Fruit fly (Drosophila melanogaster) whole organism, prepupa: ENCODE data around the gene CG33108.

Experiments used
- Blimp-1 ChIP-seq: fragments of 200-800 bp; sonication (Bioruptor generic); optimal IDR thresholded peaks from 3 replicates; lab custom pipeline; 2017; ENCODE audit warnings: missing biosample characterization, missing genetic modification characterization, mild to moderate bottlenecking, moderate library complexity, missing genetic modification reagents
- CG10631 ChIP-seq: fragments of 200-800 bp; sonication (Bioruptor generic); optimal IDR thresholded peaks from 2 replicates; lab custom pipeline; 2016; ENCODE audit warnings: missing biosample characterization, missing genetic modification characterization
- CG11762 ChIP-seq: fragments of 200-800 bp; sonication (Bioruptor generic); optimal IDR thresholded peaks from 3 replicates; lab custom pipeline; 2016; ENCODE audit warnings: missing biosample characterization, missing genetic modification characterization; ENCODE audit not compliant: insufficient read depth
- CG15336 ChIP-seq: fragments of 200-800 bp; sonication (Bioruptor generic); IDR thresholded peaks from 2 replicates; pipeline ENCODE4 v1.3.6; 2022; ENCODE audit warnings: missing biosample characterization, missing genetic modification characterization
- CG3032 ChIP-seq: fragments of 200-800 bp; optimal IDR thresholded peaks from 2 replicates; lab custom pipeline; 2019; ENCODE audit warnings: missing biosample characterization, mild to moderate bottlenecking, missing genetic modification characterization, moderate library complexity
- CG32006 ChIP-seq: fragments of 200-800 bp; sonication (Bioruptor generic); optimal IDR thresholded peaks from 3 replicates; lab custom pipeline; 2017; ENCODE audit warnings: missing biosample characterization, mild to moderate bottlenecking, missing genetic modification characterization
- CG3919 ChIP-seq: fragments of 200-800 bp; sonication (Bioruptor generic); optimal IDR thresholded peaks from 3 replicates; lab custom pipeline; 2016; ENCODE audit warnings: missing biosample characterization, missing genetic modification characterization
- CG6854 ChIP-seq: fragments of 200-800 bp; sonication (Bioruptor generic); optimal IDR thresholded peaks from 2 replicates; lab custom pipeline; 2017; ENCODE audit warnings: missing biosample characterization, mild to moderate bottlenecking, missing genetic modification characterization
- Eip75B ChIP-seq: fragments of 200-800 bp; sonication (Bioruptor generic); optimal IDR thresholded peaks from 3 replicates; lab custom pipeline; 2016; ENCODE audit warnings: missing biosample characterization, missing genetic modification characterization
- Hr38 ChIP-seq: sonication (Bioruptor generic); optimal IDR thresholded peaks from 2 replicates; lab custom pipeline; 2016; ENCODE audit warnings: missing biosample characterization, missing genetic modification characterization
- acj6 ChIP-seq: fragments of 200-800 bp; sonication (Bioruptor generic); optimal IDR thresholded peaks from 3 replicates; lab custom pipeline; 2016; ENCODE audit warnings: missing biosample characterization, missing genetic modification characterization
- cyc ChIP-seq: fragments of 200-800 bp; sonication (Bioruptor generic); optimal IDR thresholded peaks from 3 replicates; lab custom pipeline; 2016; ENCODE audit warnings: missing biosample characterization, missing genetic modification characterization
- lz ChIP-seq: fragments of 200-800 bp; sonication (Bioruptor generic); optimal IDR thresholded peaks from 3 replicates; lab custom pipeline; 2016; ENCODE audit warnings: missing biosample characterization, missing genetic modification characterization
- spab ChIP-seq: fragments of 200-800 bp; sonication (Bioruptor generic); optimal IDR thresholded peaks from 2 replicates; lab custom pipeline; 2017; ENCODE audit warnings: missing biosample characterization, mild to moderate bottlenecking, missing genetic modification characterization, missing genetic modification reagents

DNA sequence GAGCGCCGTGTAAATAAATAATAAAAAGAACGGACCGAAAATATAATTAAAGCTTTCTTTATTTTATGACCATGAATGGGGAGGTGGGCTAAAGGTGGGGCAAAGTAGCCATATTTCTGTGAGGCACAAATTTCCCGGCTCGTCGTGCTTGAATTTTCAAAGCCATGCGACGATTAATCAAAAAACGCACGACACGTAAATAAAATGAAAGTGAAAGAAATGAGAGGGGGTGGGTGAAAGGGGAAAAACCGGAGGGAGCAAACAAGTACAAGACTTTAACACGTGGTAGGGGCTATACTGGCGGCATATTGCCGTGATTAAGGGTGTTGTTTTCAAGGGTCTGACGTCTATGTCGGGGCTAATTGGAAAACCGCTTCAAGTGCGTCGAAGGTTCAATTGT is 5.7 kb downstream of the CG33108 start:
- no peak for TF ChIP-seq cyc (GFP tag; lab: Kevin White, UChicago)
- no peak for TF ChIP-seq Blimp-1 (GFP tag; lab: Kevin White, UChicago)
- no peak for TF ChIP-seq lz (GFP tag; lab: Kevin White, UChicago)
- no peak for TF ChIP-seq acj6 (GFP tag; lab: Kevin White, UChicago)
- no peak for TF ChIP-seq CG6854 (GFP tag; lab: Kevin White, UChicago)
- TF ChIP-seq Eip75B, result no peak
- TF ChIP-seq CG3032 (tag; lab: Kevin White, UChicago), result no peak
- no peak for TF ChIP-seq Hr38 (GFP tag; lab: Kevin White, UChicago)
- TF ChIP-seq CG11762 (GFP tag; lab: Kevin White, UChicago), result no peak
- no peak for TF ChIP-seq CG3919 (GFP tag; lab: Kevin White, UChicago)
- no peak for TF ChIP-seq CG10631 (GFP tag; lab: Kevin White, UChicago)
- no peak for TF ChIP-seq CG32006 (GFP tag; lab: Kevin White, UChicago)
- TF ChIP-seq CG15336, result no peak
- no peak for TF ChIP-seq spab (GFP tag; lab: Kevin White, UChicago)
